Worm (Caenorhabditis elegans): Measurements from ENCODE around the gene C48D5.3.

DNA sequence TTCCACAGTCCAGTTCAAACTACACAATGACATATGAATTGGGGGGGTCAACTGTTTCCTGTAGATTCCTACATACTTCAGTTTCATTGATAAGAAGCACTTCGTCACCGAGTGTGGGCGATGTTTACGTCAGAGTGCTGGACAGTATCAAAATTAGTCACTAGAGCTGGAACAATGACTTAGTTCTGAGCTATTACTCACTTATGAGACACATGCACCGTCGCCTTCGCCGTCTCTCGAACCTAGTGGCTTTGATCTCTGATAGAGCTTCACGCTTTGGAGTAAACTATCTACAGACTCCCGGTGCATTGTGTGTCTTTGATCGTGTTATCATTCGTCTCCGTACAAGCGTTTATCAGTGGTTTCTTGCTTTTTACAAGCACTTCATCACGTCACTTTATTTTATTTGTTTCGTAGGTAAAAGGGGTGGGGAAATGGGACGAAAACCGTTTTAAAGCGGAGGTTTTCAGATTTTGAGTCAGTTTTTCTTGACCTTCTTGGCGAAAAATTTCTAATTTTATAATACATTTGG, 10.1 kb downstream of the C48D5.3 start:
- no peak for TF ChIP-seq T22C8.4 (GFP tag; IDR thresholded peaks at IDR 0.05)
- TF ChIP-seq tab-1 (GFP tag; IDR thresholded peaks at IDR 0.05) = no peak
- no peak for TF ChIP-seq flt-1 (GFP tag; IDR thresholded peaks at IDR 0.05)
